Worm (Caenorhabditis elegans) whole organism, L3 larva: ENCODE results near the gene erp-44.3.
"Not testable (repeated sequence)": the region's sequence is repeated elsewhere in the genome, so short reads cannot be mapped to it uniquely, and the experiment has no call there.

Experiments used
- ama-1 ChIP-seq: fragments of 150-350 bp; optimal IDR thresholded peaks from 2 replicates; lab custom pipeline; 2018
- tbx-2 ChIP-seq: sonication (generic microtip); optimal IDR thresholded peaks from 2 replicates; lab custom pipeline; 2016; ENCODE audit warnings: mild to moderate bottlenecking, missing genetic modification characterization, missing compliant biosample characterization

ce11 chrIV:8122349-8122748 lies at the start of gene erp-44.3:
- TF ChIP-seq tbx-2 (tag; lab: Kevin White, UChicago); ama-1 (lab: Kevin White, UChicago): not testable (repeated sequence)
